Fruit fly (Drosophila melanogaster): Measurements from ENCODE around the gene CG17350.
A peak's percentile ranks its signal among the peaks of the same experiment; 100 is the strongest.

The CG17350 gene

DNA sequence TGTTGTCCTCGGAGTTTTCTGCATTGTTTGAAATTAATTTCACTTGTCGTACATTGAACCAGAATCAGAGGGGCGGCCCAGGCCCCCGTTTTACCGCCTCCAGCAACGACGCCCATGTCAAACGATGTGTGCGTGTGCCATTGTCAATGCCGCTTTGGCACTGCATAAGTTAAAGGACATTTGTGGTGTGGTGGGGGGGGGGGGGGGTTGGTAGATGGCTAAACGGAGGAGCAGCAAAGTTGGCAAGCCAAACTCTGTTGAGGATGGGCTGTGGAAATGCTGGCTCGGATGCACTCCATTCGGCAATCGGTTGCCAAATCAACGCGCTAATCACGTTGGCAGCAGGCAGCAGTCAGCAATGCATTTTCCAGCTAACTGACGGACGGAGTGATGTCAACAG is 14.0 kb upstream of the CG17350 start:
- TF ChIP-seq Dfd (GFP tag; optimal IDR thresholded peaks at IDR 0.05) (peak; percentile 89), br (GFP tag; optimal IDR thresholded peaks at IDR 0.05) (no peak)

DNA sequence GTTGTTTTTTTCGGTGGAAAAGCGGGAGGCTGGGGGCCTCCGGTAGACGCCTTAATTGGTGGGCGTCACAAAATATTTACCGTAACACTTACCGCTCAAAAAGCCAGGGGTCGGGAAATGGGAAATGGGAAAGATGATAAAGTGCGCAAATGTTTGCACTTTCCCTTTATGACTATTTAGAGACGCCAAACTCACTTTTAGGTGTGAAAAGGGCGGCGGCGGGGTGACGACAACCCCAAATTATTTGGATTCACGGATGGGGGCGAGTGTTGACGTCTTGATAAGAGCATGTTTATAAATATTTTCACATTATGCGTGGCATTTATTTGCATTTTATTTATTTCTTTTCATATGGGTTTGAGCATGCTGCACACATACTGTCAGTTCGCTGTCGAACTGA is 10.7 kb upstream of the CG17350 start, which contains the start of gene CG17349:
TSS of gene CG17349 (plus strand) at position 400 of the 400 bp plus-strand sequence.
- TF ChIP-seq CrebA (GFP tag; optimal IDR thresholded peaks at IDR 0.05; ENCODE audit: borderline replicate concordance) (no peak), ey (GFP tag; optimal IDR thresholded peaks at IDR 0.05) (no peak), Dif (GFP tag; optimal IDR thresholded peaks at IDR 0.05; ENCODE audit: partially characterized antibody) (no peak), N (GFP tag; optimal IDR thresholded peaks at IDR 0.05) (no peak), Sp1 (GFP tag; optimal IDR thresholded peaks at IDR 0.05) (no peak), GATAd (GFP tag; optimal IDR thresholded peaks at IDR 0.05) (no peak), dl (GFP tag; optimal IDR thresholded peaks at IDR 0.05; ENCODE audit: insufficient read depth in 1 of 2, partially characterized antibody in 2 of 2) (no peak), Mio (GFP tag; optimal IDR thresholded peaks at IDR 0.05) (no peak), fru (GFP tag; optimal IDR thresholded peaks at IDR 0.05) (no peak)

DNA sequence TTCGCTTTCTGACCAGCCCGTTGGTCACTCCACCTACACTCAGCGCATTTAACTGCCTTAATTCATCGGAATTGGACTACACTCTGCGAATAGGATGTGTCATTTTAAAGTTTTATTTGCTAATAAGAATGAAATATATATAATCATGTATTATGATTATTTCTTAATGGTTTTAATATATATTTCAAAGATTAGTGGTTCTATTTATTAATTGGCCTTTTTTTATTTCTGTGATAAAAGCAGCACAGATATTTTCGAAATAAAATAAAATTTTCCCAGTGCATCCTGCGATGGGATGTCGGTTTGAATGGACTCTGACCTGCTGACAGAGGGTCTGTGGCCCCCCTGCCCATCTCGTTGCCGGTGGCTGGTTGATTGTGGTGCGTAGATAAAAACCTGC is 6.9 kb upstream of the CG17350 start:
- no peak for TF ChIP-seq psq (GFP tag; optimal IDR thresholded peaks at IDR 0.05)
- peak in 1 of 2 experiments; percentile 10 for TF ChIP-seq foxo (GFP tag; optimal IDR thresholded peaks at IDR 0.05)

dm6 chr2L:19376145-19376544 is 4.6 kb upstream of the CG17350 start:
- TF ChIP-seq dmrt93B (GFP tag; optimal IDR thresholded peaks at IDR 0.05): peak; percentile 14
- TF ChIP-seq h (GFP tag; optimal IDR thresholded peaks at IDR 0.05): peak; percentile 21
- TF ChIP-seq ey (GFP tag; optimal IDR thresholded peaks at IDR 0.05): peak; percentile 38
- peak; percentile 1 for TF ChIP-seq OdsH (GFP tag; optimal IDR thresholded peaks at IDR 0.05)
- peak; percentile 41 for TF ChIP-seq rgr (GFP tag; optimal IDR thresholded peaks at IDR 0.05)
- TF ChIP-seq br (GFP tag; optimal IDR thresholded peaks at IDR 0.05): no peak
- no peak for TF ChIP-seq Myc (optimal IDR thresholded peaks at IDR 0.05)
- TF ChIP-seq Dif (GFP tag; optimal IDR thresholded peaks at IDR 0.05; ENCODE audit: partially characterized antibody): no peak
- TF ChIP-seq Vsx2 (GFP tag; optimal IDR thresholded peaks at IDR 0.05; ENCODE audit: partially characterized antibody): no peak
- no peak for TF ChIP-seq dl (GFP tag; optimal IDR thresholded peaks at IDR 0.05; ENCODE audit: insufficient read depth in 1 of 2, partially characterized antibody in 2 of 2)
- peak; percentile 32 for TF ChIP-seq HLH106 (tag; optimal IDR thresholded peaks at IDR 0.05)
- TF ChIP-seq Dfd (GFP tag; optimal IDR thresholded peaks at IDR 0.05): no peak
- no peak for TF ChIP-seq dsf (GFP tag; optimal IDR thresholded peaks at IDR 0.05; ENCODE audit: borderline replicate concordance)
- no peak for TF ChIP-seq jim (GFP tag; optimal IDR thresholded peaks at IDR 0.05)
- TF ChIP-seq foxo (GFP tag; optimal IDR thresholded peaks at IDR 0.05): peak in 1 of 2 experiments; percentile 29
- peak; percentile 26 for TF ChIP-seq fru (GFP tag; optimal IDR thresholded peaks at IDR 0.05)
- TF ChIP-seq psq (GFP tag; optimal IDR thresholded peaks at IDR 0.05): no peak
- peak; percentile 39 for TF ChIP-seq Sp1 (GFP tag; optimal IDR thresholded peaks at IDR 0.05)
- no peak for TF ChIP-seq Mio (GFP tag; optimal IDR thresholded peaks at IDR 0.05)

dm6 chr2L:19377129-19378083 is 3.3 kb upstream of the CG17350 start:
- TF ChIP-seq sv (GFP tag; optimal IDR thresholded peaks at IDR 0.05) (peak; percentile 26), ey (GFP tag; optimal IDR thresholded peaks at IDR 0.05) (peak; percentile 28), GATAd (GFP tag; optimal IDR thresholded peaks at IDR 0.05) (no peak), Dfd (GFP tag; optimal IDR thresholded peaks at IDR 0.05) (peak; percentile 29), psq (GFP tag; optimal IDR thresholded peaks at IDR 0.05) (peak; percentile 1), h (GFP tag; optimal IDR thresholded peaks at IDR 0.05) (peak; percentile 24), Abd-B (GFP tag; optimal IDR thresholded peaks at IDR 0.05) (no peak), fru (GFP tag; optimal IDR thresholded peaks at IDR 0.05) (peak; percentile 46), brk (GFP tag; optimal IDR thresholded peaks at IDR 0.05) (no peak), Sp1 (GFP tag; optimal IDR thresholded peaks at IDR 0.05) (peak; percentile 37), dmrt93B (GFP tag; optimal IDR thresholded peaks at IDR 0.05) (peak; percentile 10), OdsH (GFP tag; optimal IDR thresholded peaks at IDR 0.05) (peak; percentile 34), foxo (GFP tag; optimal IDR thresholded peaks at IDR 0.05) (peak in 1 of 2 experiments; percentile 48), HLH106 (tag; optimal IDR thresholded peaks at IDR 0.05) (peak; percentile 54), rgr (GFP tag; optimal IDR thresholded peaks at IDR 0.05) (peak; percentile 50), br (GFP tag; optimal IDR thresholded peaks at IDR 0.05) (peak; percentile 17), CG32264 (GFP tag; optimal IDR thresholded peaks at IDR 0.05) (no peak), woc (GFP tag; optimal IDR thresholded peaks at IDR 0.05) (peak; percentile 3)

Measured in whole organism, wandering third instar larva.